Worm (Caenorhabditis elegans): ENCODE measurements around the gene lys-5.
A peak's percentile ranks its signal among the peaks of the same experiment; 100 is the strongest.

lys-5 gene

ce11 chrIV:11625482-11625881, at the start of gene lys-5:
Gene lys-5 (minus strand): TSS chrIV:11625582.
- TF ChIP-seq pha-4 (GFP tag; IDR thresholded peaks at IDR 0.05) (no peak), pha-4 (tag; optimal IDR thresholded peaks at IDR 0.05) (no peak), aha-1 (tag) (peak; percentile 41), tra-1 (GFP tag; IDR thresholded peaks at IDR 0.05) (no peak)

ce11 chrIV:11673543-11673942, 48.2 kb upstream of the lys-5 start, which contains the start of gene inx-8:
Gene inx-8 (plus strand): TSS chrIV:11673843.
- no peak for TF ChIP-seq egl-43 (GFP tag; IDR thresholded peaks at IDR 0.05)

ce11 chrIV:11668001-11668400, 42.6 kb upstream of the lys-5 start, which contains the start of gene atg-4.2:
Gene atg-4.2 (plus strand): TSS chrIV:11668024.
- no peak for TF ChIP-seq lin-1 (GFP tag; IDR thresholded peaks at IDR 0.05)
- TF ChIP-seq pqm-1 (tag; optimal IDR thresholded peaks at IDR 0.05) = no peak
- no peak for TF ChIP-seq mxl-3 (GFP tag; optimal IDR thresholded peaks at IDR 0.05)
- TF ChIP-seq ctbp-1 (GFP tag; IDR thresholded peaks at IDR 0.05) = no peak
- TF ChIP-seq unc-62 (GFP tag; optimal IDR thresholded peaks at IDR 0.05 in 1 of 2) = peak in 1 of 2 experiments; percentile 93
- TF ChIP-seq unc-62 (tag; optimal IDR thresholded peaks at IDR 0.05) = no peak
- no peak for TF ChIP-seq snpc-1.2 (GFP tag; IDR thresholded peaks at IDR 0.05)

- TF ChIP-seq mes-2 (tag; optimal IDR thresholded peaks at IDR 0.05; ENCODE audit: poor library complexity, severe bottlenecking) (no peak), snpc-1.2 (GFP tag; IDR thresholded peaks at IDR 0.05) (no peak), dmd-9 (GFP tag; IDR thresholded peaks at IDR 0.05) (no peak), T20F7.1 (GFP tag; optimal IDR thresholded peaks at IDR 0.05) (no peak), nhr-41 (GFP tag; IDR thresholded peaks at IDR 0.05) (no peak), mdt-29 (GFP tag; IDR thresholded peaks at IDR 0.05) (no peak), tag-97 (GFP tag; IDR thresholded peaks at IDR 0.05) (no peak), hif-1 (tag; optimal IDR thresholded peaks at IDR 0.05) (no peak), Y75B8A.6 (GFP tag; IDR thresholded peaks at IDR 0.05) (no peak), T26A8.4 (GFP tag; IDR thresholded peaks at IDR 0.05) (no peak), sdz-12 (GFP tag; optimal IDR thresholded peaks at IDR 0.05) (no peak), ceh-82 (tag; optimal IDR thresholded peaks at IDR 0.05) (no peak), saeg-2 (GFP tag; IDR thresholded peaks at IDR 0.05) (no peak), lsy-2 (tag; optimal IDR thresholded peaks at IDR 0.05) (no peak)
These were observed 39.6 kb upstream of the lys-5 start, which contains the start of gene ZK809.9 for ce11 chrIV:11665010-11665409. Gene ZK809.9 (plus strand): TSS chrIV:11665310.

- TF ChIP-seq lin-15B (tag; optimal IDR thresholded peaks at IDR 0.05) (no peak), nhr-111 (GFP tag; optimal IDR thresholded peaks at IDR 0.05) (no peak), aha-1 (tag) (peak; percentile 49), lin-39 (tag; optimal IDR thresholded peaks at IDR 0.05) (no peak), nhr-77 (tag; optimal IDR thresholded peaks at IDR 0.05) (no peak), F49E8.2 (tag; optimal IDR thresholded peaks at IDR 0.05; ENCODE audit: borderline replicate concordance) (no peak)
These were observed 34.5 kb upstream of the lys-5 start, which contains the start of gene ZK792.1 for ce11 chrIV:11659794-11660312. Gene ZK792.1 (plus strand): TSS chrIV:11659844.

- TF ChIP-seq spr-1 (tag; optimal IDR thresholded peaks at IDR 0.05) (no peak), jun-1 (tag; optimal IDR thresholded peaks at IDR 0.05) (no peak), nhr-48 (tag; optimal IDR thresholded peaks at IDR 0.05) (no peak), lim-7 (GFP tag; IDR thresholded peaks at IDR 0.05) (no peak), cey-2 (tag; optimal IDR thresholded peaks at IDR 0.05; ENCODE audit: borderline replicate concordance, insufficient read depth) (no peak), lsy-2 (tag; optimal IDR thresholded peaks at IDR 0.05) (peak in 1 of 2 experiments; percentile 20), aha-1 (tag) (peak; percentile 46), dmd-9 (GFP tag; IDR thresholded peaks at IDR 0.05) (no peak), nhr-28 (tag; optimal IDR thresholded peaks at IDR 0.05) (no peak), pha-4 (GFP tag; IDR thresholded peaks at IDR 0.05) (no peak), pha-4 (tag; optimal IDR thresholded peaks at IDR 0.05) (no peak), ceh-82 (tag; optimal IDR thresholded peaks at IDR 0.05) (no peak), nhr-25 (tag; optimal IDR thresholded peaks at IDR 0.05; ENCODE audit: borderline replicate concordance, insufficient read depth) (no peak), duxl-1 (tag; optimal IDR thresholded peaks at IDR 0.05; ENCODE audit: poor library complexity) (no peak), Y75B8A.6 (GFP tag; IDR thresholded peaks at IDR 0.05) (no peak), nhr-76 (tag; optimal IDR thresholded peaks at IDR 0.05) (no peak), R02D3.7 (tag; optimal IDR thresholded peaks at IDR 0.05) (no peak)
These were observed 30.9 kb upstream of the lys-5 start, which contains the start of gene ZK809.5 for ce11 chrIV:11656144-11656780. Gene ZK809.5 (plus strand): TSS chrIV:11656730.
